Worm (Caenorhabditis elegans) whole organism, mixed stage, embryonic: Measurements from ENCODE around the gene sre-8.

Experiments
- lsy-2 ChIP-seq: fragments of 150-350 bp; optimal IDR thresholded peaks from 2 replicates; lab custom pipeline; 2014; ENCODE audit warnings: missing biosample characterization, missing genetic modification characterization
- unc-39 ChIP-seq: fragments of 150-350 bp; optimal IDR thresholded peaks from 2 replicates; lab custom pipeline; 2014; ENCODE audit warnings: missing biosample characterization, missing genetic modification characterization

DNA sequence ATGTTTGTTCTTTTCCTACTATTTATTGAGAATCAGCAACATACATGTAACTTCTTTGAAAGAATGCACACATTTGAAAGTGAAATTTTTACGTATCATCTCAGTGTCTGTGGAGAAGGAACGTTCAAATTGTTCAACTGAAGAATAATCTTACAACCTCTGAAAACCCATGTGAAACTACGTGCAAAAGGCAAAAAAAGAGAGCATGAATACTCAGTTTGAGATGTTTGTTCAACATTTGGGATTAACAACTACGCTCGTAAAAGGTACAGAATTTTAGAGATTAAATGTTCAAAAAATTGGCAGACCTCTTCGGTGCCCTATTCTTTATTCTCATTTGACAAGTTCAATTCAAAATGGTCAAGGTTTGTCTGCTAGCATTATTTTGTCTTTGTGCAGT is 4.9 kb upstream of the sre-8 start, which contains the start of gene K02E11.5:
- TF ChIP-seq unc-39 (tag; lab: Kevin White, UChicago) (no peak), lsy-2 (tag; lab: Kevin White, UChicago) (no peak)
